Worm (Caenorhabditis elegans) whole organism, young adult: ENCODE results near the gene cah-1.

Experiments
- F33H1.4 ChIP-seq: fragments of 200-800 bp; sonication (Bioruptor generic); IDR thresholded peaks from 2 replicates; pipeline ENCODE4 v1.3.6; 2022; ENCODE audit warnings: missing genetic modification reagents, missing genetic modification characterization, missing compliant biosample characterization
- F49E8.2 ChIP-seq: sonication (generic microtip); optimal IDR thresholded peaks from 3 replicates; lab custom pipeline; 2017; ENCODE audit warnings: missing genetic modification characterization, mild to moderate bottlenecking, missing compliant biosample characterization, antibody characterized with exemption, moderate library complexity; ENCODE audit not compliant: insufficient read depth
- F55B11.4 ChIP-seq: sonication (generic microtip); optimal IDR thresholded peaks from 2 replicates; lab custom pipeline; 2016; ENCODE audit warnings: missing compliant biosample characterization, missing genetic modification characterization, borderline replicate concordance; ENCODE audit not compliant: insufficient read depth
- K12H6.12 ChIP-seq: fragments of 200-800 bp; sonication (Bioruptor generic); optimal IDR thresholded peaks from 2 replicates; lab custom pipeline; 2018; ENCODE audit warnings: mild to moderate bottlenecking, missing genetic modification characterization, missing compliant biosample characterization
- Y53F4B.3 ChIP-seq: fragments of 200-800 bp; sonication (Bioruptor generic); IDR thresholded peaks from 2 replicates; pipeline ENCODE4 v1.3.6; 2022; ENCODE audit warnings: missing genetic modification reagents, missing genetic modification characterization, missing compliant biosample characterization
- akir-1 ChIP-seq: fragments of 200-800 bp; sonication (Bioruptor generic); optimal IDR thresholded peaks from 2 replicates; lab custom pipeline; 2018; ENCODE audit warnings: mild to moderate bottlenecking, missing genetic modification characterization, moderate library complexity, missing compliant biosample characterization
- ama-1 ChIP-seq, 3 experiments: fragments of 150-350 bp in 1 of 3; sonication (generic microtip) in 2 of 3; optimal IDR thresholded peaks; 2 replicates each; lab custom pipeline; 2014 to 2018; ENCODE audit warnings: missing biosample characterization in 2 of 3, missing genetic modification characterization in 2 of 3, missing genetic modification reagents in 2 of 3
- atf-7 ChIP-seq: sonication (generic microtip); optimal IDR thresholded peaks from 2 replicates; lab custom pipeline; 2017; ENCODE audit warnings: mild to moderate bottlenecking, missing genetic modification characterization, missing compliant biosample characterization
- athp-1 ChIP-seq: sonication (generic microtip); optimal IDR thresholded peaks from 2 replicates; lab custom pipeline; 2017; ENCODE audit warnings: mild to moderate bottlenecking, missing genetic modification characterization, missing compliant biosample characterization
- attf-5 ChIP-seq: fragments of 200-800 bp; sonication (Bioruptor generic); optimal IDR thresholded peaks from 2 replicates; lab custom pipeline; 2018; ENCODE audit warnings: mild to moderate bottlenecking, missing genetic modification characterization, missing compliant biosample characterization
- attf-6 ChIP-seq: fragments of 200-800 bp; sonication (Bioruptor generic); IDR thresholded peaks from 2 replicates; pipeline ENCODE4 v1.3.6; 2022; ENCODE audit warnings: missing genetic modification reagents, missing genetic modification characterization, missing compliant biosample characterization
- ccch-3 ChIP-seq: fragments of 200-800 bp; sonication (Bioruptor generic); optimal IDR thresholded peaks from 2 replicates; lab custom pipeline; 2018; ENCODE audit warnings: mild to moderate bottlenecking, missing genetic modification characterization, missing compliant biosample characterization
- ceh-100 ChIP-seq: fragments of 200-800 bp; sonication (Bioruptor generic); IDR thresholded peaks from 2 replicates; pipeline ENCODE4 v1.3.6; 2022; ENCODE audit warnings: missing genetic modification reagents, missing genetic modification characterization, missing compliant biosample characterization
- ceh-91 ChIP-seq: fragments of 200-800 bp; sonication (Bioruptor generic); IDR thresholded peaks from 2 replicates; pipeline ENCODE4 v1.3.6; 2022; ENCODE audit warnings: missing genetic modification reagents, missing genetic modification characterization, missing compliant biosample characterization
- dox-1 ChIP-seq: fragments of 200-800 bp; sonication (Bioruptor generic); IDR thresholded peaks from 2 replicates; pipeline ENCODE4 v1.3.6; 2022; ENCODE audit warnings: missing genetic modification reagents, missing genetic modification characterization, missing compliant biosample characterization
- efl-1 ChIP-seq: fragments of 150-350 bp; optimal IDR thresholded peaks from 2 replicates; lab custom pipeline; 2014; ENCODE audit warnings: missing biosample characterization, missing genetic modification reagents, missing genetic modification characterization
- egrh-3 ChIP-seq: fragments of 200-800 bp; sonication (Bioruptor generic); IDR thresholded peaks from 2 replicates; pipeline ENCODE4 v1.3.6; 2022; ENCODE audit warnings: missing genetic modification reagents, missing genetic modification characterization, missing compliant biosample characterization
- ets-4 ChIP-seq: fragments of 200-800 bp; sonication (Bioruptor generic); optimal IDR thresholded peaks from 2 replicates; lab custom pipeline; 2018; ENCODE audit warnings: mild to moderate bottlenecking, missing genetic modification characterization, missing compliant biosample characterization
- hlh-12 ChIP-seq: sonication (generic microtip); optimal IDR thresholded peaks from 2 replicates; lab custom pipeline; 2016; ENCODE audit warnings: missing genetic modification characterization, missing compliant biosample characterization
- hmg-20 ChIP-seq: fragments of 200-800 bp; sonication (Bioruptor generic); IDR thresholded peaks from 2 replicates; pipeline ENCODE4 v1.3.6; 2022; ENCODE audit warnings: missing genetic modification reagents, missing genetic modification characterization, missing compliant biosample characterization
- hsf-1 ChIP-seq: fragments of 200-800 bp; sonication (Bioruptor generic); IDR thresholded peaks from 2 replicates; pipeline ENCODE4 v1.3.6; 2022; ENCODE audit warnings: missing genetic modification reagents, missing genetic modification characterization, missing compliant biosample characterization
- let-526 ChIP-seq: fragments of 200-800 bp; sonication (Bioruptor generic); IDR thresholded peaks from 2 replicates; pipeline ENCODE4 v1.3.6; 2022; ENCODE audit warnings: missing genetic modification reagents, missing genetic modification characterization, missing compliant biosample characterization
- lin-26 ChIP-seq: fragments of 200-800 bp; sonication (Bioruptor generic); IDR thresholded peaks from 2 replicates; pipeline ENCODE4 v1.3.6; 2022; ENCODE audit warnings: missing genetic modification reagents, missing genetic modification characterization, missing compliant biosample characterization
- lir-1 ChIP-seq: fragments of 200-800 bp; sonication (Bioruptor generic); conservative IDR thresholded peaks from 2 replicates; pipeline ENCODE4 v1.3.6; 2022; ENCODE audit warnings: missing genetic modification reagents, missing genetic modification characterization, missing compliant biosample characterization
- madf-6 ChIP-seq: fragments of 200-800 bp; sonication (Bioruptor generic); IDR thresholded peaks from 2 replicates; pipeline ENCODE4 v1.3.6; 2022; ENCODE audit warnings: missing genetic modification reagents, missing genetic modification characterization, missing compliant biosample characterization
- mcd-1 ChIP-seq: fragments of 200-800 bp; sonication (Bioruptor generic); IDR thresholded peaks from 2 replicates; pipeline ENCODE4 v1.3.6; 2022; ENCODE audit warnings: missing genetic modification reagents, missing genetic modification characterization, missing compliant biosample characterization
- mel-28 ChIP-seq: sonication (generic microtip); optimal IDR thresholded peaks from 2 replicates; lab custom pipeline; 2016; ENCODE audit warnings: borderline replicate concordance, mild to moderate bottlenecking, missing genetic modification characterization, missing compliant biosample characterization
- mxl-1 ChIP-seq: sonication (generic microtip); optimal IDR thresholded peaks from 2 replicates; lab custom pipeline; 2016; ENCODE audit warnings: missing genetic modification characterization, missing compliant biosample characterization
- nfya-1 ChIP-seq: sonication (generic microtip); optimal IDR thresholded peaks from 2 replicates; lab custom pipeline; 2017; ENCODE audit warnings: antibody characterized with exemption, missing compliant biosample characterization, missing genetic modification characterization, borderline replicate concordance; ENCODE audit not compliant: insufficient read depth
- nhr-120 ChIP-seq: fragments of 200-800 bp; sonication (Bioruptor generic); IDR thresholded peaks from 2 replicates; pipeline ENCODE4 v1.3.6; 2022; ENCODE audit warnings: missing genetic modification characterization, missing compliant biosample characterization
- nhr-179 ChIP-seq: sonication (generic microtip); optimal IDR thresholded peaks from 2 replicates; lab custom pipeline; 2016; ENCODE audit warnings: mild to moderate bottlenecking, missing genetic modification characterization, missing compliant biosample characterization
- nhr-80 ChIP-seq: sonication (generic microtip); optimal IDR thresholded peaks from 2 replicates; lab custom pipeline; 2016; ENCODE audit warnings: missing genetic modification characterization, missing compliant biosample characterization
- pbrm-1 ChIP-seq: fragments of 200-800 bp; sonication (Bioruptor generic); IDR thresholded peaks from 2 replicates; pipeline ENCODE4 v1.3.6; 2022; ENCODE audit warnings: missing genetic modification reagents, missing genetic modification characterization, missing compliant biosample characterization
- rec-8 ChIP-seq, 2 experiments: sonication (generic microtip); optimal IDR thresholded peaks; 2 replicates each; lab custom pipeline; 2016; ENCODE audit warnings: mild to moderate bottlenecking in 2 of 2, missing genetic modification characterization in 2 of 2, missing genetic modification reagents in 2 of 2, missing genotype in 2 of 2, missing biosample characterization in 1 of 2, missing compliant biosample characterization in 1 of 2, moderate library complexity in 1 of 2
- rpc-1 ChIP-seq, 2 experiments: fragments of 150-350 bp in 1 of 2; sonication (generic microtip) in 1 of 2; optimal IDR thresholded peaks; 2 replicates each; lab custom pipeline; 2014 to 2018; ENCODE audit warnings: missing biosample characterization in 1 of 2, missing genetic modification characterization in 1 of 2, missing genetic modification reagents in 1 of 2, missing genotype in 1 of 2
- snpc-1.1 ChIP-seq: sonication (generic microtip); optimal IDR thresholded peaks from 2 replicates; lab custom pipeline; 2017; ENCODE audit warnings: missing genetic modification characterization, mild to moderate bottlenecking, missing compliant biosample characterization, antibody characterized with exemption, moderate library complexity, missing genotype, missing genetic modification reagents; ENCODE audit not compliant: insufficient read depth
- snpc-1.3 ChIP-seq: sonication (generic microtip); optimal IDR thresholded peaks from 2 replicates; lab custom pipeline; 2017; ENCODE audit warnings: missing genetic modification characterization, mild to moderate bottlenecking, missing compliant biosample characterization, antibody characterized with exemption, moderate library complexity, missing genotype, missing genetic modification reagents; ENCODE audit not compliant: insufficient read depth
- snpc-4 ChIP-seq, 5 experiments: fragments of 150-350 bp in 1 of 5; sonication (generic microtip) in 4 of 5; optimal IDR thresholded peaks; 2 replicates each; lab custom pipeline; 2014 to 2018; ENCODE audit warnings: missing genetic modification characterization in 5 of 5, missing biosample characterization in 3 of 5, antibody characterized with exemption in 2 of 5, mild to moderate bottlenecking in 2 of 5, missing compliant biosample characterization in 2 of 5, missing genotype in 2 of 5, moderate library complexity in 2 of 5, missing genetic modification reagents in 1 of 5
- sptf-2 ChIP-seq: fragments of 200-800 bp; sonication (Bioruptor generic); optimal IDR thresholded peaks from 2 replicates; lab custom pipeline; 2018; ENCODE audit warnings: mild to moderate bottlenecking, missing genetic modification characterization, missing compliant biosample characterization
- tbp1 ChIP-seq: fragments of 200-800 bp; sonication (Bioruptor generic); optimal IDR thresholded peaks from 2 replicates; lab custom pipeline; 2018; ENCODE audit warnings: mild to moderate bottlenecking, missing genetic modification characterization, missing compliant biosample characterization
- unc-130 ChIP-seq: sonication (generic microtip); optimal IDR thresholded peaks from 2 replicates; lab custom pipeline; 2016; ENCODE audit warnings: missing genetic modification reagents, missing genetic modification characterization, missing compliant biosample characterization
- ztf-25 ChIP-seq: fragments of 200-800 bp; sonication (Bioruptor generic); IDR thresholded peaks from 2 replicates; pipeline ENCODE4 v1.3.6; 2022; ENCODE audit warnings: missing genetic modification reagents, missing genetic modification characterization, missing compliant biosample characterization
- ztf-6 ChIP-seq: fragments of 200-800 bp; sonication (Bioruptor generic); IDR thresholded peaks from 2 replicates; pipeline ENCODE4 v1.3.6; 2022; ENCODE audit warnings: missing genetic modification reagents, missing genetic modification characterization, missing compliant biosample characterization

The cah-1 gene

ce11 chrIII:5080700-5081572 lies 4.5 kb downstream of the cah-1 start (continued):
- TF ChIP-seq nfya-1 (tag; lab: Kevin White, UChicago) = no peak
- peak; percentile 19 for TF ChIP-seq nhr-179
- TF ChIP-seq snpc-4 (GFP tag; optimal IDR thresholded peaks at IDR 0.05; lab: Kevin White, UChicago) = peak; percentile 97
- peak; percentile 98 to 99 (median 98) for TF ChIP-seq snpc-4 (tag; optimal IDR thresholded peaks at IDR 0.05; lab: Kevin White, UChicago)
- TF ChIP-seq F55B11.4 (tag; lab: Kevin White, UChicago) = peak; percentile 2
- no peak; the same call in 1 of the 2 replicates for TF ChIP-seq ceh-91 (GFP tag; lab: Robert Waterston, UW)
- peak; percentile 86 for TF ChIP-seq tbp1 (GFP tag; lab: Kevin White, UChicago)
- no peak for TF ChIP-seq akir-1 (GFP tag; lab: Kevin White, UChicago)
- peak; percentile 36 for TF ChIP-seq ets-4 (GFP tag; lab: Kevin White, UChicago)
- peak; percentile 53; the same call in 1 of the 2 replicates for TF ChIP-seq lir-1 (GFP tag; lab: Robert Waterston, UW)
- TF ChIP-seq mcd-1 (GFP tag; lab: Robert Waterston, UW) = peak; percentile 87
- TF ChIP-seq efl-1 (GFP tag; lab: Kevin White, UChicago) = peak; percentile 25
- 0 out of 2 replicates have a peak, but pooled peaks have one; percentile 28 for TF ChIP-seq egrh-3 (GFP tag; lab: Robert Waterston, UW)
- no peak for TF ChIP-seq ccch-3 (GFP tag; lab: Kevin White, UChicago)
- TF ChIP-seq F49E8.2 (tag; lab: Kevin White, UChicago) = peak; percentile 64
- peak; percentile 36; the same call in 1 of the 2 replicates for TF ChIP-seq let-526 (GFP tag; lab: Robert Waterston, UW)
- peak; percentile 70 for TF ChIP-seq attf-5
- TF ChIP-seq K12H6.12 = peak; percentile 51
- peak; percentile 81 for TF ChIP-seq hsf-1 (GFP tag; lab: Robert Waterston, UW)
- TF ChIP-seq sptf-2 (GFP tag; lab: Kevin White, UChicago) = peak; percentile 42
- peak; percentile 79 for TF ChIP-seq unc-130 (GFP tag; lab: Kevin White, UChicago)
- peak; percentile 87 for TF ChIP-seq madf-6
- TF ChIP-seq ztf-25 (GFP tag; lab: Robert Waterston, UW) = peak; percentile 95
- TF ChIP-seq atf-7 (tag; lab: Kevin White, UChicago) = peak; percentile 76
- peak; percentile 87 for TF ChIP-seq Y53F4B.3
- peak; percentile 72 for TF ChIP-seq hlh-12 (tag; lab: Kevin White, UChicago)
- peak; percentile 70 for TF ChIP-seq snpc-1.3 (tag; lab: Kevin White, UChicago)
- peak; percentile 57 to 90 for TF ChIP-seq rec-8 (tag; optimal IDR thresholded peaks at IDR 0.05; lab: Kevin White, UChicago)
- peak; percentile 74 for TF ChIP-seq mxl-1 (tag; lab: Kevin White, UChicago)
- peak; percentile 88 for TF ChIP-seq pbrm-1
- peak; percentile 70 for TF ChIP-seq attf-6 (GFP tag; lab: Robert Waterston, UW)
- peak; percentile 87 for TF ChIP-seq athp-1 (tag; lab: Kevin White, UChicago)
- peak; percentile 90 for TF ChIP-seq F33H1.4 (GFP tag; lab: Robert Waterston, UW)
- TF ChIP-seq snpc-1.1 (tag; lab: Kevin White, UChicago) = peak; percentile 94
- TF ChIP-seq ztf-6 (GFP tag; lab: Robert Waterston, UW) = 0 out of 2 replicates have a peak, but pooled peaks have one; percentile 65
- TF ChIP-seq rpc-1 (optimal IDR thresholded peaks at IDR 0.05; lab: Kevin White, UChicago) = peak; percentile 70
- peak; percentile 89 for TF ChIP-seq rpc-1 (tag; optimal IDR thresholded peaks at IDR 0.05; lab: Kevin White, UChicago)
- TF ChIP-seq lin-26 (GFP tag; lab: Robert Waterston, UW) = peak; percentile 94
- peak; percentile 40 for TF ChIP-seq mel-28 (tag; lab: Kevin White, UChicago)
- peak; percentile 88 for TF ChIP-seq dox-1
- peak; percentile 81 for TF ChIP-seq ceh-100 (GFP tag; lab: Robert Waterston, UW)
- peak; percentile 49; the same call in 1 of the 2 replicates for TF ChIP-seq hmg-20 (GFP tag; lab: Robert Waterston, UW)
- no peak for TF ChIP-seq nhr-120
- peak; percentile 83 for TF ChIP-seq ama-1 (optimal IDR thresholded peaks at IDR 0.05; lab: Kevin White, UChicago)
- peak; percentile 81 to 87 for TF ChIP-seq ama-1 (GFP tag; optimal IDR thresholded peaks at IDR 0.05; lab: Kevin White, UChicago)
- peak; percentile 55 for TF ChIP-seq nhr-80 (tag; lab: Kevin White, UChicago)
